Worm (Caenorhabditis elegans) whole organism, L4/young adult: Measurements from ENCODE around the gene tif-1A.

Experiments used
- W03F9.2 ChIP-seq: fragments of 150-350 bp; optimal IDR thresholded peaks from 2 replicates; lab custom pipeline; 2014; ENCODE audit warnings: missing biosample characterization, missing genetic modification characterization
- dao-5 ChIP-seq: sonication (generic microtip); optimal IDR thresholded peaks from 2 replicates; lab custom pipeline; 2016; ENCODE audit warnings: missing genotype, missing genetic modification characterization, moderate library complexity, missing compliant biosample characterization
- him-1 ChIP-seq: sonication (generic microtip); optimal IDR thresholded peaks from 2 replicates; lab custom pipeline; 2016; ENCODE audit warnings: missing genotype, missing genetic modification reagents, missing genetic modification characterization, missing compliant biosample characterization

- TF ChIP-seq W03F9.2 (tag; lab: Kevin White, UChicago), result no peak
- no peak for TF ChIP-seq dao-5 (tag; lab: Kevin White, UChicago)
- TF ChIP-seq him-1, result no peak
Measured at ce11 chrIII:4030839-4031238, 26.9 kb upstream of the tif-1A start.
